Fruit fly (Drosophila melanogaster): ENCODE data around the gene CG5783.

The CG5783 gene

DNA sequence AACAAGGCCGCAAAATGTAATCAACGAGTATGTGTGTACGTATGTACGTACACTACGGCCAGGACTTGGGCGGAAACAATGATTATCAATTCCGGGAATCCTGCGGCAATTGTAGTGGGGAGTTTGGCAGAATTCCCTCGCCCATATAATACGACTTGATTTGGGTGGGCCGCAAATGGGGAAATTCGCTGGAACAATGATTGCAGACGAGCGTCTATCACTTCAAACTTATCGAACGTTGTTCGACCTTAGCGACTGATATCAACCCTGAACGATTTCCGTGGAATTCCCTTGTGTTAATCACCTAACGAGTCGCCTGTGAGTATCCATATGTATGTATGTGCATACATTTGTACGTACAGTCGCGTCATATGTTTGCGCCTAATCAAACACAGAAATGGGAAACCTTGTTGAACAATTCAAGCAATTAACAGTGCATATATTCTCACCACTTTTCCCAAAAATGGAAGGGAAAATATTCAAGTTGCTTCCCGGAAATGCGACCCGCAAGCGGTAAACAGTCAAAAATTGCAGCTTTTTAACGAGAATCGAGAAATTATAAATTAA lies 11.5 kb upstream of the CG5783 start:
- TF ChIP-seq CG12605 (GFP tag; IDR thresholded peaks at IDR 0.05) = no peak

DNA sequence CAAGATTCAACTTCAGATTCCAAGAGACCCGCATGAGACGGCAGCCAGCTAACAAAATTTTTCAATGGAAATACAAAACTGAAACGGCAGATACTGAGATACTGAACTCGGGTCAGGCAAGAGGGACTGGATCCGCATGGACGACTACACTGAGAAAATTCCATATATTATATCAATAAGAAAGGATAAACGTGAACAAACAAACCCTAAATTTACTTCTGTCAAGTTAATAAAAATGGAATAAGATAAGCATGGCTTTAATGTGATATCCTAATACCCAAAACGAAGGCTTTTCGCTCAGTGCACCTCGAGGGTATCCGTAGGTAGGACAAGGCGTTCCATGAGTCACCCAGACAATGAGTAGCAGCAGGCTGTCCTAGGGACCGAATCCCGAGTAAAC lies 10.6 kb upstream of the CG5783 start:
- TF ChIP-seq Pif1A (GFP tag; optimal IDR thresholded peaks at IDR 0.05) (peak; percentile 93), CG34367 (tag; optimal IDR thresholded peaks at IDR 0.05) (peak; percentile 88), EcR (GFP tag; optimal IDR thresholded peaks at IDR 0.05) (peak; percentile 66), CG14655 (GFP tag; optimal IDR thresholded peaks at IDR 0.05) (peak; percentile 79), fd96Ca (GFP tag; IDR thresholded peaks at IDR 0.05) (peak; percentile 90), rn (GFP tag; IDR thresholded peaks at IDR 0.05) (peak; percentile 73), CG13204 (GFP tag; optimal IDR thresholded peaks at IDR 0.05) (peak; percentile 79), Snoo (tag; optimal IDR thresholded peaks at IDR 0.05) (peak; percentile 93), gl (tag; optimal IDR thresholded peaks at IDR 0.05) (peak; percentile 74), Pif1B (GFP tag; optimal IDR thresholded peaks at IDR 0.05) (peak; percentile 90), CG8159 (tag; optimal IDR thresholded peaks at IDR 0.05) (peak; percentile 92), D1 (tag; optimal IDR thresholded peaks at IDR 0.05) (peak; percentile 62), CG32121 (GFP tag; IDR thresholded peaks at IDR 0.05) (peak; percentile 78), Ets98B (GFP tag; IDR thresholded peaks at IDR 0.05) (peak; percentile 78), CG17806 (tag; optimal IDR thresholded peaks at IDR 0.05) (peak; percentile 88), CG10348 (GFP tag; IDR thresholded peaks at IDR 0.05) (no peak), CG12605 (GFP tag; IDR thresholded peaks at IDR 0.05) (peak; percentile 87), CG4496 (GFP tag; IDR thresholded peaks at IDR 0.05) (peak; percentile 93), CG15710 (tag; optimal IDR thresholded peaks at IDR 0.05) (peak; percentile 93), CG8301 (tag; optimal IDR thresholded peaks at IDR 0.05) (peak; percentile 70), CG9948 (tag; optimal IDR thresholded peaks at IDR 0.05) (peak; percentile 87)

DNA sequence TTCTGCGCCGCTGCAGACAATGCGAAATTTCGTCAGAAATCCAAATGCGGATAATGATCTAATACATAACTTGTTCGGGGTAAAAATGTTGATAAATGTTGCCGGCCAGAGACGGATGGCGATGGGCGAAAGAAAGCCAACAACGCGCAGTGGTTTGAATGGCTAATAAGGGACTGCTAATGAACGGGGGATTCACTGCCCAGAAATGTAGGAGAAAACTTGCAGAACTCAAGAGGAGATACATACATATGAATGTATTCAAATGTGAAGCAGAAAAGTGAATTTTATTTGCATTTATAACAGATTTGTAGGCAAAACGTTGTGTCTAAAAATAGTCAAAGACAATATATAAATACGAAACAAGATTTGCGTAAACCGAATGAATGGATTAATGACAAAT lies 10.0 kb upstream of the CG5783 start:
- no peak for TF ChIP-seq Pif1B (GFP tag; optimal IDR thresholded peaks at IDR 0.05)
- no peak for TF ChIP-seq Snoo (tag; optimal IDR thresholded peaks at IDR 0.05)
- TF ChIP-seq Ets98B (GFP tag; IDR thresholded peaks at IDR 0.05) = no peak
- no peak for TF ChIP-seq CG8301 (tag; optimal IDR thresholded peaks at IDR 0.05)
- no peak for TF ChIP-seq EcR (GFP tag; optimal IDR thresholded peaks at IDR 0.05)

DNA sequence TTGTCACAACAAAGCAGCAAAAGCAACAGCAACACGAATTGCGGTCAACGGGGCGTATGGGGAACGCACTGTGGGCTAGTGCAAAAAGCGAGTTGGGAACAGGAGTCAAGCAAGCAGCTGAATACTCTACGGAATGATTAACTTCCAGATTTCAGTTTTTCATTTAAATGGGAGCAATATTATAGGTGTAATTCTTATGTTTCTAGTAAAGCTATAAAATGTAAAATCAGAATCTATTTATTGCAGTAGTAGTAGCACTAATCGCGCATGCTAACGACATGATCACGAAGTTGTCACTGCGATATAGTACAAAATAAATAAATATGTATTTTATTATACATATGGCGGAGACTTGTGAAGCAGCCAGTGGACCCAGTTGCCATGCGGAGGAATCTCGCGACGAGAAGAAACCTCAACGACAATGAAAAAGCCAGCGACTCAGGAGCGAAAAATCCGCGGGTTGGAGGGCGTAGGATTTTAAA lies 9.2 kb upstream of the CG5783 start:
- TF ChIP-seq CG14655 (GFP tag; optimal IDR thresholded peaks at IDR 0.05) (peak; percentile 66), Ets98B (GFP tag; IDR thresholded peaks at IDR 0.05) (peak; percentile 15), D1 (tag; optimal IDR thresholded peaks at IDR 0.05) (peak; percentile 8), Pif1B (GFP tag; optimal IDR thresholded peaks at IDR 0.05) (peak; percentile 60), CG34367 (tag; optimal IDR thresholded peaks at IDR 0.05) (peak; percentile 17), CG12605 (GFP tag; IDR thresholded peaks at IDR 0.05) (no peak), CG4496 (GFP tag; IDR thresholded peaks at IDR 0.05) (no peak; the same call in 2 of the 3 replicates), CG32121 (GFP tag; IDR thresholded peaks at IDR 0.05) (0 out of 2 replicates have a peak, but pooled peaks have one; percentile 32), CG10348 (GFP tag; IDR thresholded peaks at IDR 0.05) (peak; percentile 30; the same call in 1 of the 2 replicates), rn (GFP tag; IDR thresholded peaks at IDR 0.05) (no peak), CG8159 (tag; optimal IDR thresholded peaks at IDR 0.05) (peak; percentile 78), CG17806 (tag; optimal IDR thresholded peaks at IDR 0.05) (peak; percentile 42), CG13204 (GFP tag; optimal IDR thresholded peaks at IDR 0.05) (no peak), Pif1A (GFP tag; optimal IDR thresholded peaks at IDR 0.05) (peak; percentile 70), EcR (GFP tag; optimal IDR thresholded peaks at IDR 0.05) (peak; percentile 19), CG9948 (tag; optimal IDR thresholded peaks at IDR 0.05) (peak; percentile 60), CG15710 (tag; optimal IDR thresholded peaks at IDR 0.05) (peak; percentile 77), Snoo (tag; optimal IDR thresholded peaks at IDR 0.05) (no peak), gl (tag; optimal IDR thresholded peaks at IDR 0.05) (no peak), fd96Ca (GFP tag; IDR thresholded peaks at IDR 0.05) (no peak), CG8301 (tag; optimal IDR thresholded peaks at IDR 0.05) (peak; percentile 60)

DNA sequence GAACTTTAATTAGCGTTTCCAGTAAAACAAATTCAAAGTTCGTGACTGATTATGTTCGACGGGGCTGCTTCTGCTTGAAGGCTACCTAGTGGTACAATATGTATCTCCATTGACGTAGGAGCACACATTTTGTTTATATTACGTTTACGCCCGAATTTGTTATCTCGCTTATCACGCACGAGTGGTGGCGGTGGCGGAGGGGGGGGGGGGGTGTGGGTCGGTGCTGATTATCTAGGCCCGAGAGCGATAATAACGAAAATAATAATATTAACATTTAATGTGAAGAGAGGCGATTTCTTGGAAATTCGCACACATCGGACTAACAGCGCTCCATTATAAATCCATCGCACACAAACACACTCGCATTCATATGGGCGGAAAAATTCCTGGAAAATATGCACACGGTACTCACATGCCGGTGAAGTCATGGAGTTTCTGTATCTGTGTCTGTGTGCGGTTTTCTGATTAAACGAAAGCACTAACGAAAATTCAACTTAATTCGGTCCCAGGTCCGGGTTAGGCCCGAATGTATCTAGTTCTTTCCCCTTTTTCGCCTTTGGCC lies 8.3 kb upstream of the CG5783 start:
- no peak for TF ChIP-seq Snoo (tag; optimal IDR thresholded peaks at IDR 0.05)
- TF ChIP-seq CG8301 (tag; optimal IDR thresholded peaks at IDR 0.05) = no peak
- TF ChIP-seq rn (GFP tag; IDR thresholded peaks at IDR 0.05) = no peak
- no peak for TF ChIP-seq CG17806 (tag; optimal IDR thresholded peaks at IDR 0.05)
- TF ChIP-seq CG9948 (tag; optimal IDR thresholded peaks at IDR 0.05) = no peak
- TF ChIP-seq CG34367 (tag; optimal IDR thresholded peaks at IDR 0.05) = no peak
- TF ChIP-seq CG10348 (GFP tag; IDR thresholded peaks at IDR 0.05) = no peak
- TF ChIP-seq EcR (GFP tag; optimal IDR thresholded peaks at IDR 0.05) = no peak
- no peak for TF ChIP-seq D1 (tag; optimal IDR thresholded peaks at IDR 0.05)
- TF ChIP-seq CG12605 (GFP tag; IDR thresholded peaks at IDR 0.05) = no peak
- TF ChIP-seq CG4496 (GFP tag; IDR thresholded peaks at IDR 0.05) = no peak
- no peak for TF ChIP-seq CG14655 (GFP tag; optimal IDR thresholded peaks at IDR 0.05)
- TF ChIP-seq CG32121 (GFP tag; IDR thresholded peaks at IDR 0.05) = no peak
- TF ChIP-seq fd96Ca (GFP tag; IDR thresholded peaks at IDR 0.05) = no peak
- no peak for TF ChIP-seq CG15710 (tag; optimal IDR thresholded peaks at IDR 0.05)
- no peak for TF ChIP-seq Ets98B (GFP tag; IDR thresholded peaks at IDR 0.05)
- TF ChIP-seq CG8159 (tag; optimal IDR thresholded peaks at IDR 0.05) = no peak
- TF ChIP-seq CG13204 (GFP tag; optimal IDR thresholded peaks at IDR 0.05) = no peak
- TF ChIP-seq Pif1A (GFP tag; optimal IDR thresholded peaks at IDR 0.05) = no peak
